Worm (Caenorhabditis elegans) whole organism, L4/young adult: Measurements from ENCODE around the gene hil-4.

Source experiments
- W03F9.2 ChIP-seq: fragments of 150-350 bp; optimal IDR thresholded peaks from 2 replicates; lab custom pipeline; 2014; ENCODE audit warnings: missing biosample characterization, missing genetic modification characterization
- him-1 ChIP-seq: sonication (generic microtip); optimal IDR thresholded peaks from 2 replicates; lab custom pipeline; 2016; ENCODE audit warnings: missing genotype, missing genetic modification reagents, missing genetic modification characterization, missing compliant biosample characterization

- no peak for TF ChIP-seq W03F9.2 (tag; lab: Kevin White, UChicago)
- no peak for TF ChIP-seq him-1 (tag; lab: Kevin White, UChicago)
Observed at ce11 chrV:4785333-4785852, 31.3 kb downstream of the hil-4 start, which contains the start of the genes Y60C6A.2 and Y60C6A.3.
